Fruit fly (Drosophila melanogaster): ENCODE results near the gene CG31457.

Gene CG31457

DNA sequence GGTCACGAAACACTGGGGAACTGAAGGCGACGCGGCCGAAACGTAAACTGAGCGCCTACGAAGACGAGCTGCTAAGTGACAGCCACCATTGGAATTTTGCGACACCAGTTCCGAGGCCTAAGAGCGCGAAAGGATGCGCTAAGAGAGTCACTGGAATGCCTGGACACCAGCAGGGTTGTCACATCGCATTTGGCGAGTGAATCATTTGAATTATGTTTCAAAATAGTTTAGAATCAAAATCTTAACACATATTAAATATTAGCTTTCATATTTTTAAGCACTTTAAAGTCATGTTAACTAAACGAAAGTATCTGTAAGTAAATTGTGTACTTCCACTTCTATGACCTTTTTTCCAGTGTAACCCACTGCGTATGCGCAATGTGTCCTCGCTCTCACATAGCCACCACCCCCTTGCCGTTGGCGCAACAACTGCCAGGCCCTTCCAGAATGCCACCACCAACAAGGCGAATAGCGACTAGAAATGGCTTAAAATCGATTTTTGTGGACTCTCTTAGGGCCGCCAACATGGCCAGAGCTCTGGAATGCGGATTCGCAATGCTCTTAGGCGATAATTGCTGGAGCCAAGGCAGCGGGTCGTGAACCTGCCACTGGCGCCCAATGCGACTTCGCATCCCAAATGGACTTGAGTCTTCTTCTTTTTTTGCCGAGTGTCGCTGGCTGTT is 15.0 kb downstream of the CG31457 start, which contains the start of gene Cow (continued):
- no peak for TF ChIP-seq Dfd (GFP tag; optimal IDR thresholded peaks at IDR 0.05)
- TF ChIP-seq eyg (GFP tag; optimal IDR thresholded peaks at IDR 0.05): no peak
- peak; percentile 95 for TF ChIP-seq onecut (GFP tag; IDR thresholded peaks at IDR 0.05)
- TF ChIP-seq ash1 (GFP tag; optimal IDR thresholded peaks at IDR 0.05): no peak
- peak; percentile 20 for TF ChIP-seq CG4282 (GFP tag; optimal IDR thresholded peaks at IDR 0.05)
- no peak for TF ChIP-seq Dip2 (GFP tag; IDR thresholded peaks at IDR 0.05)
- peak; percentile 84 for TF ChIP-seq row (GFP tag; IDR thresholded peaks at IDR 0.05)
- TF ChIP-seq chn (GFP tag; optimal IDR thresholded peaks at IDR 0.05): no peak
- peak; percentile 58; the same call in 1 of the 2 replicates for TF ChIP-seq CG32767 (GFP tag; IDR thresholded peaks at IDR 0.05)
- TF ChIP-seq Ada2b (GFP tag; IDR thresholded peaks at IDR 0.05): peak; percentile 73
- TF ChIP-seq CG4424 (GFP tag; optimal IDR thresholded peaks at IDR 0.05): no peak
- TF ChIP-seq MTF-1 (GFP tag; optimal IDR thresholded peaks at IDR 0.05; ENCODE audit: borderline replicate concordance): no peak
- peak; percentile 8 for TF ChIP-seq luna (GFP tag; optimal IDR thresholded peaks at IDR 0.05)

DNA sequence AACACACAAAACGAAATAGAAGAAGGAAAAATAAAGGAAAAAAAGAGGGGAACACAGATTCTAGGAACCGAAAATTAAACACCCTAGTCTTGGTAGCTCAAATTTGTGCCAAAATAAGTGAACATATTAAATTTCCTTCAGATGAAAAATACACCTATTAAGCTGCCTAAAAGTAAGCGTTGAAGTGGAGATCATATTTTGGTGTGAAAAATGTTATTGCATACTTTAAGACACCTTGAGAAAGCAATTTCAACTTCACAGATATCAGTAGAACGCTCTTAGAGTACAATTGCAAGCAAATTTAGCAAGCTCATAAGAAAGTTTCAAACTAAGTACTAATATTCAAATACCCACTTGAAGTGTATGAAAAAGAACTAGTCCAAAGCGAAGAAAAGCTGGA is 17.1 kb downstream of the CG31457 start:
- TF ChIP-seq CG3281 (GFP tag; optimal IDR thresholded peaks at IDR 0.05) (peak; percentile 35), CG34376 (GFP tag; optimal IDR thresholded peaks at IDR 0.05) (no peak), CG1647 (GFP tag; optimal IDR thresholded peaks at IDR 0.05) (no peak), MESR4 (GFP tag; optimal IDR thresholded peaks at IDR 0.05) (no peak), CG13624 (GFP tag; optimal IDR thresholded peaks at IDR 0.05) (peak; percentile 59), Meics (GFP tag; optimal IDR thresholded peaks at IDR 0.05) (peak; percentile 31), kni (GFP tag; optimal IDR thresholded peaks at IDR 0.05) (no peak), vfl (GFP tag; optimal IDR thresholded peaks at IDR 0.05) (no peak), Hsf (GFP tag; optimal IDR thresholded peaks at IDR 0.05) (no peak), CG17612 (GFP tag; IDR thresholded peaks at IDR 0.05) (0 out of 2 replicates have a peak, but pooled peaks have one; percentile 32), dmrt99B (tag; optimal IDR thresholded peaks at IDR 0.05) (peak; percentile 29), CG11093 (GFP tag; IDR thresholded peaks at IDR 0.05) (no peak), CG12659 (GFP tag; optimal IDR thresholded peaks at IDR 0.05) (peak; percentile 2), Nf-YC (tag; optimal IDR thresholded peaks at IDR 0.05) (peak; percentile 12), Fer1 (GFP tag; optimal IDR thresholded peaks at IDR 0.05) (peak; percentile 40), dysf (GFP tag; IDR thresholded peaks at IDR 0.05) (peak; percentile 24; the same call in 1 of the 3 replicates), CG17186 (GFP tag; optimal IDR thresholded peaks at IDR 0.05) (no peak), gcm (GFP tag; optimal IDR thresholded peaks at IDR 0.05) (no peak), CG7839 (tag; optimal IDR thresholded peaks at IDR 0.05) (peak; percentile 46), CG18619 (GFP tag; optimal IDR thresholded peaks at IDR 0.05) (peak; percentile 37), Fer3 (tag; optimal IDR thresholded peaks at IDR 0.05) (peak; percentile 41), nmo (GFP tag; optimal IDR thresholded peaks at IDR 0.05) (peak; percentile 19), H15 (GFP tag; IDR thresholded peaks at IDR 0.05) (no peak), CG14860 (GFP tag; IDR thresholded peaks at IDR 0.05; ENCODE audit: partially characterized antibody) (no peak), CG1792 (GFP tag; optimal IDR thresholded peaks at IDR 0.05) (no peak), CG9876 (GFP tag; optimal IDR thresholded peaks at IDR 0.05) (no peak), bcd (GFP tag; optimal IDR thresholded peaks at IDR 0.05) (peak; percentile 30), Hr51 (GFP tag; optimal IDR thresholded peaks at IDR 0.05) (peak in 1 of 2 experiments; percentile 18), CrebB (tag; optimal IDR thresholded peaks at IDR 0.05) (no peak), Ets65A (GFP tag) (peak; percentile 54), sd (tag; optimal IDR thresholded peaks at IDR 0.05) (no peak), PHDP (tag; optimal IDR thresholded peaks at IDR 0.05) (no peak), CG11504 (tag; optimal IDR thresholded peaks at IDR 0.05) (peak; percentile 44), CG30403 (GFP tag; optimal IDR thresholded peaks at IDR 0.05) (peak; percentile 8), CG9215 (GFP tag; IDR thresholded peaks at IDR 0.05) (0 out of 2 replicates have a peak, but pooled peaks have one; percentile 5), cas (GFP tag; IDR thresholded peaks at IDR 0.05) (no peak)
